Worm (Caenorhabditis elegans) whole organism, L4 larva: ENCODE results near the gene C15B12.4.
A peak's percentile ranks its signal among the peaks of the same experiment; 100 is the strongest.

Experiments
- F10B5.3 ChIP-seq: sonication (generic microtip); optimal IDR thresholded peaks from 2 replicates; lab custom pipeline; 2016; ENCODE audit warnings: mild to moderate bottlenecking, missing genetic modification characterization, missing compliant biosample characterization
- F26F4.8 ChIP-seq: fragments of 200-800 bp; sonication (Bioruptor generic); conservative IDR thresholded peaks from 2 replicates; pipeline ENCODE4 v1.3.6; 2022; ENCODE audit warnings: missing genetic modification characterization, missing compliant biosample characterization
- F37D6.2 ChIP-seq: sonication (generic microtip); optimal IDR thresholded peaks from 2 replicates; lab custom pipeline; 2016; ENCODE audit warnings: mild to moderate bottlenecking, missing genetic modification characterization, missing compliant biosample characterization
- F44E2.7 ChIP-seq: fragments of 200-800 bp; sonication (Bioruptor generic); IDR thresholded peaks from 2 replicates; pipeline ENCODE4 v2.1.2; 2022; ENCODE audit warnings: missing genetic modification characterization, missing compliant biosample characterization
- F49E8.2 ChIP-seq: sonication (generic microtip); optimal IDR thresholded peaks from 2 replicates; lab custom pipeline; 2016; ENCODE audit warnings: missing compliant biosample characterization, mild to moderate bottlenecking, missing genetic modification characterization, borderline replicate concordance
- R02D3.7 ChIP-seq: fragments of 150-350 bp; sonication (generic microtip); optimal IDR thresholded peaks from 3 replicates; lab custom pipeline; 2014; ENCODE audit warnings: missing biosample characterization, missing genetic modification characterization
- T20F7.1 ChIP-seq: fragments of 200-800 bp; sonication (Bioruptor generic); optimal IDR thresholded peaks from 2 replicates; lab custom pipeline; 2018; ENCODE audit warnings: mild to moderate bottlenecking, missing genetic modification characterization, missing compliant biosample characterization
- Y48G9A.11 ChIP-seq: fragments of 200-800 bp; sonication (Bioruptor generic); IDR thresholded peaks from 2 replicates; pipeline ENCODE4 v1.3.6; 2022; ENCODE audit warnings: missing genetic modification reagents, missing genetic modification characterization, missing compliant biosample characterization
- ZK546.5 ChIP-seq, 2 experiments: sonication (generic microtip); optimal IDR thresholded peaks; 2 replicates each; lab custom pipeline; 2017; ENCODE audit warnings: missing biosample characterization in 2 of 2, missing genetic modification characterization in 2 of 2
- aha-1 ChIP-seq: fragments of 150-350 bp; peaks from one replicate; lab custom pipeline; 2014; ENCODE audit warnings: missing biosample characterization, missing genetic modification characterization
- arid-1 ChIP-seq: fragments of 200-800 bp; sonication (Bioruptor generic); conservative IDR thresholded peaks from 2 replicates; pipeline ENCODE4 v1.3.6; 2022; ENCODE audit warnings: missing genetic modification reagents, missing genetic modification characterization, missing compliant biosample characterization
- ceh-44 ChIP-seq: fragments of 200-800 bp; sonication (Bioruptor generic); IDR thresholded peaks from 2 replicates; pipeline ENCODE4 v1.3.6; 2022; ENCODE audit warnings: missing genetic modification reagents, missing genetic modification characterization, missing compliant biosample characterization
- ceh-62 ChIP-seq: sonication (generic microtip); optimal IDR thresholded peaks from 2 replicates; lab custom pipeline; 2017; ENCODE audit warnings: missing biosample characterization, missing genetic modification characterization
- ctbp-1 ChIP-seq: fragments of 200-800 bp; sonication (Bioruptor generic); IDR thresholded peaks from 2 replicates; pipeline ENCODE4 v1.3.6; 2022; ENCODE audit warnings: missing genetic modification reagents, missing genetic modification characterization, missing compliant biosample characterization
- daf-12 ChIP-seq: fragments of 150-350 bp; optimal IDR thresholded peaks from 2 replicates; lab custom pipeline; 2014; ENCODE audit warnings: missing biosample characterization, missing genetic modification reagents, missing genetic modification characterization
- daf-16 ChIP-seq, 3 experiments: sonication (generic microtip); optimal IDR thresholded peaks; 2 replicates each; lab custom pipeline; 2016 to 2017; ENCODE audit warnings: missing genetic modification characterization in 3 of 3, missing genetic modification reagents in 3 of 3, mild to moderate bottlenecking in 2 of 3, missing compliant biosample characterization in 2 of 3, missing biosample characterization in 1 of 3, moderate library complexity in 1 of 3
- dmd-6 ChIP-seq: fragments of 200-800 bp; sonication (Bioruptor generic); IDR thresholded peaks from 2 replicates; pipeline ENCODE4 v1.3.6; 2022; ENCODE audit warnings: missing genetic modification reagents, missing genetic modification characterization, missing compliant biosample characterization
- dpl-1 ChIP-seq: fragments of 150-350 bp; optimal IDR thresholded peaks from 2 replicates; lab custom pipeline; 2014; ENCODE audit warnings: missing biosample characterization, missing genetic modification reagents, missing genetic modification characterization
- duxl-1 ChIP-seq: sonication (generic microtip); optimal IDR thresholded peaks from 2 replicates; lab custom pipeline; 2016; ENCODE audit warnings: mild to moderate bottlenecking, missing genetic modification characterization, moderate library complexity, missing compliant biosample characterization; ENCODE audit not compliant: poor library complexity
- fos-1 ChIP-seq: fragments of 150-350 bp; optimal IDR thresholded peaks from 2 replicates; lab custom pipeline; 2014; ENCODE audit warnings: missing biosample characterization, missing genetic modification characterization
- hif-1 ChIP-seq, 2 experiments: sonication (generic microtip); optimal IDR thresholded peaks; 2 replicates each; lab custom pipeline; 2016 to 2017; ENCODE audit warnings: missing compliant biosample characterization in 2 of 2, missing genetic modification characterization in 2 of 2, missing genetic modification reagents in 2 of 2, missing genotype in 2 of 2, mild to moderate bottlenecking in 1 of 2
- hlh-11 ChIP-seq: fragments of 200-800 bp; sonication (Bioruptor generic); optimal IDR thresholded peaks from 2 replicates; lab custom pipeline; 2018; ENCODE audit warnings: mild to moderate bottlenecking, missing genetic modification characterization, missing compliant biosample characterization
- lin-1 ChIP-seq: fragments of 200-800 bp; sonication (Bioruptor generic); IDR thresholded peaks from 2 replicates; pipeline ENCODE4 v1.3.6; 2022; ENCODE audit warnings: missing genetic modification reagents, missing genetic modification characterization, missing compliant biosample characterization
- lin-15B ChIP-seq: fragments of 150-350 bp; sonication (generic microtip); optimal IDR thresholded peaks from 3 replicates; lab custom pipeline; 2014; ENCODE audit warnings: missing biosample characterization, missing genetic modification characterization
- lin-29 ChIP-seq: fragments of 200-800 bp; sonication (Bioruptor generic); IDR thresholded peaks from 2 replicates; pipeline ENCODE4 v1.3.6; 2022; ENCODE audit warnings: missing genetic modification reagents, missing genetic modification characterization, missing compliant biosample characterization
- lin-38 ChIP-seq: fragments of 200-800 bp; sonication (Bioruptor generic); IDR thresholded peaks from 2 replicates; pipeline ENCODE4 v1.3.6; 2022; ENCODE audit warnings: missing genetic modification reagents, missing genetic modification characterization, missing compliant biosample characterization
- lin-39 ChIP-seq: fragments of 150-350 bp; optimal IDR thresholded peaks from 2 replicates; lab custom pipeline; 2014; ENCODE audit warnings: missing biosample characterization, missing genetic modification reagents, missing genetic modification characterization
- lir-3 ChIP-seq: sonication (generic microtip); optimal IDR thresholded peaks from 2 replicates; lab custom pipeline; 2016; ENCODE audit warnings: mild to moderate bottlenecking, missing genetic modification characterization, missing compliant biosample characterization
- lsy-2 ChIP-seq, 2 experiments: fragments of 150-350 bp in 1 of 2; sonication (generic microtip) in 1 of 2; optimal IDR thresholded peaks; 2 replicates each; lab custom pipeline; 2014 to 2017; ENCODE audit warnings: missing biosample characterization in 2 of 2, missing genetic modification characterization in 2 of 2
- madf-9 ChIP-seq: fragments of 200-800 bp; sonication (Bioruptor generic); conservative IDR thresholded peaks from 2 replicates; pipeline ENCODE4 v1.3.6; 2022; ENCODE audit warnings: missing genetic modification reagents, missing genetic modification characterization, missing compliant biosample characterization
- mdl-1 ChIP-seq, 2 experiments: fragments of 150-350 bp in 1 of 2; sonication (generic microtip) in 1 of 2; optimal IDR thresholded peaks; 2 replicates each; lab custom pipeline; 2014 to 2017; ENCODE audit warnings: missing biosample characterization in 2 of 2, missing genetic modification characterization in 2 of 2
- mdt-29 ChIP-seq: fragments of 200-800 bp; sonication (Bioruptor generic); IDR thresholded peaks from 2 replicates; pipeline ENCODE4 v1.3.6; 2022; ENCODE audit warnings: missing genetic modification reagents, missing genetic modification characterization, missing compliant biosample characterization
- mep-1 ChIP-seq: fragments of 150-350 bp; sonication (generic microtip); optimal IDR thresholded peaks from 3 replicates; lab custom pipeline; 2014; ENCODE audit warnings: missing biosample characterization, missing genetic modification characterization
- nhr-10 ChIP-seq: fragments of 150-350 bp; optimal IDR thresholded peaks from 2 replicates; lab custom pipeline; 2014; ENCODE audit warnings: missing biosample characterization, missing genetic modification characterization
- nhr-102 ChIP-seq: sonication (generic microtip); optimal IDR thresholded peaks from 2 replicates; lab custom pipeline; 2016; ENCODE audit warnings: mild to moderate bottlenecking, missing genetic modification characterization, moderate library complexity, missing compliant biosample characterization
- nhr-11 ChIP-seq: fragments of 150-350 bp; optimal IDR thresholded peaks from 2 replicates; lab custom pipeline; 2014; ENCODE audit warnings: missing biosample characterization, missing genetic modification characterization
- nhr-111 ChIP-seq: fragments of 200-800 bp; sonication (Bioruptor generic); optimal IDR thresholded peaks from 2 replicates; lab custom pipeline; 2018; ENCODE audit warnings: mild to moderate bottlenecking, missing genetic modification characterization, missing compliant biosample characterization
- nhr-41 ChIP-seq: fragments of 200-800 bp; sonication (Bioruptor generic); IDR thresholded peaks from 2 replicates; pipeline ENCODE4 v1.3.6; 2022; ENCODE audit warnings: missing genetic modification reagents, missing genetic modification characterization, missing compliant biosample characterization
- nhr-42 ChIP-seq: fragments of 200-800 bp; sonication (Bioruptor generic); IDR thresholded peaks from 2 replicates; pipeline ENCODE4 v1.3.6; 2022; ENCODE audit warnings: missing genetic modification characterization, missing compliant biosample characterization
- nhr-76 ChIP-seq: fragments of 150-350 bp; optimal IDR thresholded peaks from 2 replicates; lab custom pipeline; 2014; ENCODE audit warnings: missing biosample characterization, missing genetic modification characterization
- pqm-1 ChIP-seq: sonication (generic microtip); optimal IDR thresholded peaks from 2 replicates; lab custom pipeline; 2017; ENCODE audit warnings: missing biosample characterization, missing genetic modification characterization
- rbr-2 ChIP-seq: sonication (generic microtip); optimal IDR thresholded peaks from 2 replicates; lab custom pipeline; 2016; ENCODE audit warnings: missing genotype, missing genetic modification characterization, missing compliant biosample characterization
- sdz-12 ChIP-seq: fragments of 200-800 bp; sonication (Bioruptor generic); optimal IDR thresholded peaks from 2 replicates; lab custom pipeline; 2018; ENCODE audit warnings: mild to moderate bottlenecking, missing genetic modification characterization, missing compliant biosample characterization
- snpc-1.2 ChIP-seq: fragments of 200-800 bp; sonication (Bioruptor generic); IDR thresholded peaks from 2 replicates; pipeline ENCODE4 v1.3.6; 2022; ENCODE audit warnings: missing genetic modification reagents, missing genetic modification characterization, missing compliant biosample characterization
- spr-3 ChIP-seq: fragments of 200-800 bp; sonication (Bioruptor generic); optimal IDR thresholded peaks from 2 replicates; lab custom pipeline; 2018; ENCODE audit warnings: mild to moderate bottlenecking, missing genetic modification characterization, missing compliant biosample characterization
- tag-97 ChIP-seq: fragments of 200-800 bp; sonication (Bioruptor generic); IDR thresholded peaks from 2 replicates; pipeline ENCODE4 v1.3.6; 2022; ENCODE audit warnings: missing genetic modification characterization, missing compliant biosample characterization
- unc-39 ChIP-seq: sonication (generic microtip); optimal IDR thresholded peaks from 2 replicates; lab custom pipeline; 2017; ENCODE audit warnings: missing biosample characterization, missing genetic modification characterization
- zfp-2 ChIP-seq: sonication (generic microtip); optimal IDR thresholded peaks from 2 replicates; lab custom pipeline; 2016; ENCODE audit warnings: mild to moderate bottlenecking, missing genetic modification characterization, missing compliant biosample characterization
- zfp-3 ChIP-seq: fragments of 200-800 bp; sonication (Bioruptor generic); conservative IDR thresholded peaks from 2 replicates; pipeline ENCODE4 v1.3.6; 2022; ENCODE audit warnings: missing genetic modification reagents, missing genetic modification characterization, missing compliant biosample characterization
- zip-2 ChIP-seq: fragments of 150-350 bp; optimal IDR thresholded peaks from 2 replicates; lab custom pipeline; 2014; ENCODE audit warnings: missing biosample characterization, missing genetic modification characterization
- ztf-11 ChIP-seq: fragments of 150-350 bp; optimal IDR thresholded peaks from 2 replicates; lab custom pipeline; 2014; ENCODE audit warnings: missing biosample characterization, missing genetic modification characterization
- ztf-7 ChIP-seq: fragments of 150-350 bp; optimal IDR thresholded peaks from 2 replicates; lab custom pipeline; 2014; ENCODE audit warnings: missing biosample characterization, missing genetic modification characterization

Gene C15B12.4

ce11 chrX:6518537-6518936 is 45.0 kb upstream of the C15B12.4 start, which contains the start of gene ets-4 (continued):
- TF ChIP-seq fos-1 (no peak), rbr-2 (tag; lab: Kevin White, UChicago) (no peak), Y48G9A.11 (GFP tag; lab: Robert Waterston, UW) (no peak), F49E8.2 (no peak), madf-9 (no peak), nhr-76 (no peak), lin-29 (GFP tag; lab: Robert Waterston, UW) (no peak), T20F7.1 (GFP tag; lab: Kevin White, UChicago) (peak; percentile 17), F26F4.8 (GFP tag; lab: Robert Waterston, UW) (no peak), sdz-12 (GFP tag; lab: Kevin White, UChicago) (no peak), ceh-44 (GFP tag; lab: Robert Waterston, UW) (no peak), lin-15B (no peak), F37D6.2 (no peak), R02D3.7 (no peak), nhr-42 (no peak), duxl-1 (peak; percentile 2), ztf-7 (tag; lab: Kevin White, UChicago) (no peak), mdt-29 (GFP tag; lab: Robert Waterston, UW) (peak; percentile 54; the same call in 1 of the 2 replicates), zip-2 (no peak), lsy-2 (tag; optimal IDR thresholded peaks at IDR 0.05; lab: Kevin White, UChicago) (peak in 1 of 2 experiments; percentile 26), unc-39 (tag; lab: Kevin White, UChicago) (no peak), lin-1 (0 out of 2 replicates have a peak, but pooled peaks have one; percentile 47), F44E2.7 (GFP tag; lab: Robert Waterston, UW) (no peak), spr-3 (no peak), ZK546.5 (tag; optimal IDR thresholded peaks at IDR 0.05; lab: Kevin White, UChicago) (no peak), nhr-41 (no peak), nhr-11 (tag; lab: Kevin White, UChicago) (no peak), lin-38 (GFP tag; lab: Robert Waterston, UW) (no peak), daf-12 (no peak), ctbp-1 (no peak), mdl-1 (tag; optimal IDR thresholded peaks at IDR 0.05; lab: Kevin White, UChicago) (peak in 1 of 2 experiments; percentile 33), dpl-1 (no peak), ceh-62 (tag; lab: Kevin White, UChicago) (no peak), hlh-11 (tag; lab: Kevin White, UChicago) (peak; percentile 94), mep-1 (peak; percentile 33), aha-1 (tag; lab: Kevin White, UChicago) (no peak), nhr-10 (tag; lab: Kevin White, UChicago) (no peak), tag-97 (GFP tag; lab: Robert Waterston, UW) (no peak), zfp-2 (tag; lab: Kevin White, UChicago) (no peak), lir-3 (no peak), dmd-6 (GFP tag; lab: Robert Waterston, UW) (peak; percentile 92), daf-16 (GFP tag; optimal IDR thresholded peaks at IDR 0.05; lab: Kevin White, UChicago) (peak in 1 of 2 experiments; percentile 68), daf-16 (tag; optimal IDR thresholded peaks at IDR 0.05; lab: Kevin White, UChicago) (peak; percentile 92), ztf-11 (tag; lab: Kevin White, UChicago) (no peak), nhr-102 (tag; lab: Kevin White, UChicago) (peak; percentile 86), lin-39 (tag; lab: Kevin White, UChicago) (no peak), zfp-3 (no peak), F10B5.3 (tag; lab: Kevin White, UChicago) (no peak), snpc-1.2 (no peak), arid-1 (GFP tag; lab: Robert Waterston, UW) (no peak), pqm-1 (tag; lab: Kevin White, UChicago) (peak; percentile 90), nhr-111 (no peak), hif-1 (tag; optimal IDR thresholded peaks at IDR 0.05; lab: Kevin White, UChicago) (peak in 1 of 2 experiments; percentile 28)
